Worm (Caenorhabditis elegans) whole organism, early embryonic: Measurements from ENCODE around the gene tbc-6.

Experiments used
- B0310.2 ChIP-seq: sonication (generic microtip); optimal IDR thresholded peaks from 2 replicates; lab custom pipeline; 2016; ENCODE audit warnings: mild to moderate bottlenecking, missing genetic modification characterization, missing compliant biosample characterization
- F13C5.2 ChIP-seq: sonication (generic microtip); optimal IDR thresholded peaks from 2 replicates; lab custom pipeline; 2017; ENCODE audit warnings: mild to moderate bottlenecking, missing genetic modification characterization, inconsistent platforms, missing compliant biosample characterization
- aly-1 ChIP-seq: sonication (generic microtip); optimal IDR thresholded peaks from 2 replicates; lab custom pipeline; 2016; ENCODE audit warnings: missing genetic modification characterization, missing compliant biosample characterization
- ama-1 ChIP-seq: fragments of 150-350 bp; optimal IDR thresholded peaks from 2 replicates; lab custom pipeline; 2014
- ceh-13 ChIP-seq: fragments of 200-800 bp; sonication (Bioruptor generic); optimal IDR thresholded peaks from 2 replicates; lab custom pipeline; 2018; ENCODE audit warnings: mild to moderate bottlenecking, missing genetic modification characterization, missing compliant biosample characterization
- ceh-36 ChIP-seq: sonication (generic microtip); optimal IDR thresholded peaks from 2 replicates; lab custom pipeline; 2016; ENCODE audit warnings: missing genetic modification characterization, inconsistent platforms, missing compliant biosample characterization
- ets-7 ChIP-seq: sonication (generic microtip); optimal IDR thresholded peaks from 2 replicates; lab custom pipeline; 2016; ENCODE audit warnings: missing genotype, missing genetic modification characterization, missing compliant biosample characterization
- flt-1 ChIP-seq: fragments of 200-800 bp; sonication (Bioruptor generic); IDR thresholded peaks from 2 replicates; pipeline ENCODE4 v1.3.6; 2022; ENCODE audit warnings: missing genetic modification characterization, missing compliant biosample characterization
- hmbx-1 ChIP-seq: sonication (generic microtip); optimal IDR thresholded peaks from 2 replicates; lab custom pipeline; 2016; ENCODE audit warnings: mild to moderate bottlenecking, missing genetic modification characterization, missing compliant biosample characterization
- hmg-4 ChIP-seq: fragments of 200-800 bp; sonication (Bioruptor generic); optimal IDR thresholded peaks from 2 replicates; lab custom pipeline; 2018; ENCODE audit warnings: mild to moderate bottlenecking, missing genetic modification characterization, missing compliant biosample characterization
- hnd-1 ChIP-seq: sonication (generic microtip); optimal IDR thresholded peaks from 2 replicates; lab custom pipeline; 2016; ENCODE audit warnings: missing genetic modification characterization, missing compliant biosample characterization
- pes-1 ChIP-seq: fragments of 200-800 bp; sonication (Bioruptor generic); IDR thresholded peaks from 2 replicates; pipeline ENCODE4 v1.3.6; 2022; ENCODE audit warnings: missing genetic modification reagents, missing genetic modification characterization, missing compliant biosample characterization
- scrt-1 ChIP-seq: fragments of 200-800 bp; sonication (Bioruptor generic); IDR thresholded peaks from 2 replicates; pipeline ENCODE4 v1.3.6; 2022; ENCODE audit warnings: missing genetic modification characterization, missing compliant biosample characterization
- sea-1 ChIP-seq: fragments of 200-800 bp; sonication (Bioruptor generic); conservative IDR thresholded peaks from 2 replicates; pipeline ENCODE4 v1.3.6; 2022; ENCODE audit warnings: missing genetic modification characterization, missing compliant biosample characterization
- tbx-11 ChIP-seq: fragments of 200-800 bp; sonication (Bioruptor generic); IDR thresholded peaks from 2 replicates; pipeline ENCODE4 v1.3.6; 2022; ENCODE audit warnings: missing genetic modification characterization, missing compliant biosample characterization
- tbx-37 ChIP-seq: fragments of 200-800 bp; sonication (Bioruptor generic); conservative IDR thresholded peaks from 2 replicates; pipeline ENCODE4 v1.3.6; 2022; ENCODE audit warnings: missing genetic modification reagents, missing genetic modification characterization, missing compliant biosample characterization
- tra-4 ChIP-seq: sonication (generic microtip); optimal IDR thresholded peaks from 2 replicates; lab custom pipeline; 2017; ENCODE audit warnings: missing genetic modification characterization, missing compliant biosample characterization

The tbc-6 gene

ce11 chrII:6863652-6864051, 15.7 kb downstream of the tbc-6 start, which contains the start of gene aff-1:
aff-1 (minus strand) TSS chrII:6863752.
- TF ChIP-seq aly-1 (tag; lab: Kevin White, UChicago) (no peak), F13C5.2 (no peak), pes-1 (GFP tag; lab: Robert Waterston, UW) (no peak)

ce11 chrII:6870803-6871202, 22.9 kb downstream of the tbc-6 start, which contains the start of gene clhm-1:
clhm-1 (minus strand) TSS chrII:6871009.
- no peak for TF ChIP-seq B0310.2 (tag; lab: Kevin White, UChicago)
- no peak for TF ChIP-seq ama-1 (lab: Kevin White, UChicago)
- no peak for TF ChIP-seq scrt-1 (GFP tag; lab: Robert Waterston, UW)
- TF ChIP-seq tbx-11 (GFP tag; lab: Robert Waterston, UW) = no peak
- TF ChIP-seq tbx-37 (GFP tag; lab: Robert Waterston, UW) = no peak
- no peak for TF ChIP-seq ceh-13
- no peak for TF ChIP-seq sea-1 (GFP tag; lab: Robert Waterston, UW)
- no peak for TF ChIP-seq aly-1 (tag; lab: Kevin White, UChicago)
- TF ChIP-seq ceh-36 (tag; lab: Kevin White, UChicago) = no peak
- no peak for TF ChIP-seq pes-1 (GFP tag; lab: Robert Waterston, UW)
- TF ChIP-seq tra-4 (tag; lab: Kevin White, UChicago) = no peak
- TF ChIP-seq ets-7 = no peak
- no peak for TF ChIP-seq flt-1 (GFP tag; lab: Robert Waterston, UW)
- no peak for TF ChIP-seq hmg-4 (GFP tag; lab: Kevin White, UChicago)
- no peak for TF ChIP-seq F13C5.2

- TF ChIP-seq hmg-4 (GFP tag; lab: Kevin White, UChicago) = no peak
- TF ChIP-seq tra-4 (tag; lab: Kevin White, UChicago) = no peak
- no peak for TF ChIP-seq flt-1 (GFP tag; lab: Robert Waterston, UW)
- TF ChIP-seq hmbx-1 (tag; lab: Kevin White, UChicago) = no peak
- TF ChIP-seq ets-7 = no peak
- TF ChIP-seq ama-1 (lab: Kevin White, UChicago) = no peak
- TF ChIP-seq pes-1 (GFP tag; lab: Robert Waterston, UW) = no peak
- TF ChIP-seq hnd-1 = no peak
- no peak for TF ChIP-seq tbx-11 (GFP tag; lab: Robert Waterston, UW)
- TF ChIP-seq tbx-37 (GFP tag; lab: Robert Waterston, UW) = no peak
- TF ChIP-seq aly-1 (tag; lab: Kevin White, UChicago) = no peak
- no peak for TF ChIP-seq sea-1 (GFP tag; lab: Robert Waterston, UW)
- no peak for TF ChIP-seq ceh-36 (tag; lab: Kevin White, UChicago)
- no peak for TF ChIP-seq B0310.2 (tag; lab: Kevin White, UChicago)
- TF ChIP-seq F13C5.2 = no peak
- no peak for TF ChIP-seq ceh-13
- no peak for TF ChIP-seq scrt-1 (GFP tag; lab: Robert Waterston, UW)
Observed at ce11 chrII:6872493-6872892, 24.6 kb downstream of the tbc-6 start, which contains the start of gene C44B7.5. C44B7.5 (minus strand) TSS chrII:6872593.

DNA sequence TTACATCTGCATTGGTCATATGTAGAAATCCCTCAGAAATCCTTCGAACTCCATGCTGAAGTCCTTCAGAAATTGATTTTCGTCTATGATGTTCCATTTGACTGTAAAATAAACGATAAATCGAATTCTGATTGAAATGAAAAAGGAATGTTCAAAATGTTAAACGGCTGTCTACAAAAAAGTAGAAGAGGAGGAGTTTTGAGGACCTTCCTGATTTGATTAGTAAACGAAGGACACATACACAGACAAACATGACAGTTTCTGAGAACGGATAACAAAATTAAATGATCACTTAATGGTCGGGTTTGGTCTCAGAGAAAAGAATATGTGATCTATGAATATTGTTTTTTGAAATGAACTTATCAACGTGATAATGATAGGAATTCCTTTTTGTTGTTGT, 29.0 kb downstream of the tbc-6 start, which contains the start of gene slc-36.5:
Gene slc-36.5 (minus strand): TSS at position 101 of the 400 bp plus-strand sequence.
- no peak for TF ChIP-seq flt-1 (GFP tag; lab: Robert Waterston, UW)
- TF ChIP-seq tra-4 (tag; lab: Kevin White, UChicago) = no peak
- TF ChIP-seq ceh-13 = no peak
- TF ChIP-seq hmbx-1 (tag; lab: Kevin White, UChicago) = no peak
- TF ChIP-seq scrt-1 (GFP tag; lab: Robert Waterston, UW) = no peak
- no peak for TF ChIP-seq hmg-4 (GFP tag; lab: Kevin White, UChicago)
- TF ChIP-seq ets-7 = no peak
- no peak for TF ChIP-seq B0310.2 (tag; lab: Kevin White, UChicago)
- TF ChIP-seq pes-1 (GFP tag; lab: Robert Waterston, UW) = no peak
- no peak for TF ChIP-seq tbx-11 (GFP tag; lab: Robert Waterston, UW)
- no peak for TF ChIP-seq tbx-37 (GFP tag; lab: Robert Waterston, UW)
- no peak for TF ChIP-seq ceh-36 (tag; lab: Kevin White, UChicago)
- no peak for TF ChIP-seq hnd-1
- no peak for TF ChIP-seq ama-1 (lab: Kevin White, UChicago)
- no peak for TF ChIP-seq sea-1 (GFP tag; lab: Robert Waterston, UW)
- no peak for TF ChIP-seq aly-1 (tag; lab: Kevin White, UChicago)
- no peak for TF ChIP-seq F13C5.2

ce11 chrII:6877881-6878280, 30.0 kb downstream of the tbc-6 start:
- TF ChIP-seq sea-1 (GFP tag; lab: Robert Waterston, UW) (no peak), pes-1 (GFP tag; lab: Robert Waterston, UW) (no peak), hnd-1 (no peak)

- no peak for TF ChIP-seq aly-1 (tag; lab: Kevin White, UChicago)
- TF ChIP-seq hmbx-1 (tag; lab: Kevin White, UChicago) = no peak
- TF ChIP-seq tra-4 (tag; lab: Kevin White, UChicago) = no peak
- TF ChIP-seq pes-1 (GFP tag; lab: Robert Waterston, UW) = no peak
- TF ChIP-seq B0310.2 (tag; lab: Kevin White, UChicago) = no peak
- no peak for TF ChIP-seq flt-1 (GFP tag; lab: Robert Waterston, UW)
- TF ChIP-seq tbx-37 (GFP tag; lab: Robert Waterston, UW) = no peak
- TF ChIP-seq ceh-36 (tag; lab: Kevin White, UChicago) = no peak
- TF ChIP-seq hmg-4 (GFP tag; lab: Kevin White, UChicago) = no peak
- no peak for TF ChIP-seq tbx-11 (GFP tag; lab: Robert Waterston, UW)
- TF ChIP-seq F13C5.2 = no peak
- no peak for TF ChIP-seq hnd-1
Observed at ce11 chrII:6880067-6880466, 32.1 kb downstream of the tbc-6 start, which contains the start of gene C44B7.7. C44B7.7 (minus strand) TSS chrII:6880167.

DNA sequence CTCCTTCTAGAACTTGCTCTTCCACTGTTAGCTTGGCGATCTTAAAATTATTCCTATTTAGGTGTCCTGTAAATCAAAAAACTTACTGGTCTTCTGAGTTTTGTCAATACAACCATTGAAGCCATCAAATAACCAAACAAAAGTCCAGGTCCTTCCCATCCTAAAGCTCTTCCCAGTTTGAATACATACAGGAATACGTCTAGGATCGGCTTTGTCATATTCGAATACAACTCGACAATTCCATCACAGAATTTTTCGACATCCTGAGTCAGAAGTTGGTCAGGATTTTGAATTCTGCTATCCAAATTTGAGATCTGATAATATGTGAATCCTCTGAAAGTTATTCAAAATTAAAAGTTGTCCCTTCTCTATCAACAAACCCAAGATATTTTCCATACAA, 34.4 kb downstream of the tbc-6 start:
- no peak for TF ChIP-seq scrt-1 (GFP tag; lab: Robert Waterston, UW)
- no peak for TF ChIP-seq ets-7
- TF ChIP-seq ama-1 (lab: Kevin White, UChicago) = no peak
- TF ChIP-seq hnd-1 = no peak
- TF ChIP-seq F13C5.2 = no peak
- TF ChIP-seq ceh-36 (tag; lab: Kevin White, UChicago) = no peak
- TF ChIP-seq tbx-11 (GFP tag; lab: Robert Waterston, UW) = no peak
- TF ChIP-seq sea-1 (GFP tag; lab: Robert Waterston, UW) = no peak
- TF ChIP-seq tbx-37 (GFP tag; lab: Robert Waterston, UW) = no peak
- TF ChIP-seq hmg-4 (GFP tag; lab: Kevin White, UChicago) = no peak
- TF ChIP-seq hmbx-1 (tag; lab: Kevin White, UChicago) = no peak
- TF ChIP-seq B0310.2 (tag; lab: Kevin White, UChicago) = no peak
- TF ChIP-seq pes-1 (GFP tag; lab: Robert Waterston, UW) = no peak
- TF ChIP-seq flt-1 (GFP tag; lab: Robert Waterston, UW) = no peak
- TF ChIP-seq ceh-13 = no peak
- TF ChIP-seq aly-1 (tag; lab: Kevin White, UChicago) = no peak
- no peak for TF ChIP-seq tra-4 (tag; lab: Kevin White, UChicago)
